Worm (Caenorhabditis elegans): ENCODE data around the gene coh-1.

DNA sequence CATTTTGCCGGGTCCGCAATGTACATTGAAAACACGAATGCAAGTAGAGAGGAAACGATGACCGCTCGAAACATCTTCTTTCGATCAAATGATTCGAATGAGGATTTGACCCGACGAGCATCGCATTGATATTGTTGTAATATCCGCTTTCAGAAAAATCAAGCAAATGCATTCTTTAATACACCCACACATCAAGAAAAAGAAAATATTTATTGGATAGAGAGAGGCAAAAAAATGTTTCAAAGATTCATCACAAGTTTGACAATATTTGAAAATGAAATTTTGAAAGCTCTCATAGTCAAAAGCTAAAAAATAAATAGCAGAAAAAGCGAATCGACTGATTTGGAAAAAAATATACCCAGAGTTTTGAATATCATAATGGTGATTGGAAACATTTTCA lies 20.7 kb upstream of the coh-1 start, which contains the start of gene try-14:
- no peak for TF ChIP-seq ama-1 (optimal IDR thresholded peaks at IDR 0.05)
- TF ChIP-seq aly-1 (tag; optimal IDR thresholded peaks at IDR 0.05) = no peak
- TF ChIP-seq ceh-13 (GFP tag; optimal IDR thresholded peaks at IDR 0.05) = no peak
- no peak for TF ChIP-seq pes-1 (GFP tag; IDR thresholded peaks at IDR 0.05)
- TF ChIP-seq sea-1 (GFP tag; conservative IDR thresholded peaks at IDR 0.05) = no peak
- no peak for TF ChIP-seq hmg-4 (GFP tag; optimal IDR thresholded peaks at IDR 0.05)
- no peak for TF ChIP-seq hmbx-1 (tag; optimal IDR thresholded peaks at IDR 0.05)
- TF ChIP-seq tbx-11 (GFP tag; IDR thresholded peaks at IDR 0.05) = no peak
